Worm (Caenorhabditis elegans) whole organism, L1 larva: ENCODE results near the gene Y45F3A.8.

Experiments
- C04F5.9 ChIP-seq: sonication (generic microtip); optimal IDR thresholded peaks from 2 replicates; lab custom pipeline; 2016; ENCODE audit warnings: missing genetic modification characterization, missing compliant biosample characterization
- alr-1 ChIP-seq: fragments of 200-800 bp; sonication (Bioruptor generic); optimal IDR thresholded peaks from 2 replicates; lab custom pipeline; 2018; ENCODE audit warnings: borderline replicate concordance, mild to moderate bottlenecking, missing genetic modification characterization, missing compliant biosample characterization
- aly-2 ChIP-seq: fragments of 150-350 bp; optimal IDR thresholded peaks from 2 replicates; lab custom pipeline; 2014; ENCODE audit warnings: missing biosample characterization, missing genetic modification characterization
- ama-1 ChIP-seq: fragments of 150-350 bp; optimal IDR thresholded peaks from 2 replicates; lab custom pipeline; 2014
- ceh-63 ChIP-seq: fragments of 200-800 bp; sonication (Bioruptor generic); optimal IDR thresholded peaks from 2 replicates; lab custom pipeline; 2018; ENCODE audit warnings: mild to moderate bottlenecking, missing genetic modification characterization, missing compliant biosample characterization
- ceh-8 ChIP-seq: fragments of 200-800 bp; sonication (Bioruptor generic); optimal IDR thresholded peaks from 2 replicates; lab custom pipeline; 2018; ENCODE audit warnings: mild to moderate bottlenecking, missing genetic modification characterization, moderate library complexity, missing compliant biosample characterization
- ceh-88 ChIP-seq: fragments of 200-800 bp; sonication (Bioruptor generic); IDR thresholded peaks from 2 replicates; pipeline ENCODE4 v1.3.6; 2022; ENCODE audit warnings: missing genetic modification characterization, missing compliant biosample characterization
- ceh-90 ChIP-seq: sonication (generic microtip); optimal IDR thresholded peaks from 2 replicates; lab custom pipeline; 2016; ENCODE audit warnings: missing genetic modification characterization, missing compliant biosample characterization
- ces-1 ChIP-seq: fragments of 150-350 bp; optimal IDR thresholded peaks from 2 replicates; lab custom pipeline; 2014; ENCODE audit warnings: missing biosample characterization, missing genetic modification reagents, missing genetic modification characterization
- dpl-1 ChIP-seq, 3 experiments: fragments of 150-350 bp in 2 of 3; sonication (generic microtip) in 1 of 3; optimal IDR thresholded peaks; 2 replicates each; lab custom pipeline; 2014 to 2017; ENCODE audit warnings: missing biosample characterization in 3 of 3, missing genetic modification characterization in 3 of 3, missing genetic modification reagents in 3 of 3
- dsc-1 ChIP-seq: sonication (generic microtip); optimal IDR thresholded peaks from 2 replicates; lab custom pipeline; 2016; ENCODE audit warnings: mild to moderate bottlenecking, missing genetic modification characterization, missing compliant biosample characterization
- efl-1 ChIP-seq, 4 experiments: fragments of 150-350 bp; optimal IDR thresholded peaks in 3 of 4; peaks in 1 of 4; 1 replicate in 1 of 4; 2 replicates in 3 of 4; lab custom pipeline; 2014; ENCODE audit warnings: missing biosample characterization in 2 of 4, missing genetic modification characterization in 2 of 4, missing genetic modification reagents in 2 of 4
- efl-3 ChIP-seq: fragments of 200-800 bp; sonication (Bioruptor generic); optimal IDR thresholded peaks from 2 replicates; lab custom pipeline; 2018; ENCODE audit warnings: mild to moderate bottlenecking, missing genetic modification characterization, missing compliant biosample characterization
- egl-27 ChIP-seq, 2 experiments: fragments of 150-350 bp in 1 of 2; sonication (generic microtip); optimal IDR thresholded peaks; 3 replicates each; lab custom pipeline; 2017 to 2018; ENCODE audit warnings: missing biosample characterization in 2 of 2, missing genetic modification characterization in 2 of 2, missing genetic modification reagents in 2 of 2
- elt-2 ChIP-seq: sonication (generic microtip); optimal IDR thresholded peaks from 2 replicates; lab custom pipeline; 2016; ENCODE audit warnings: missing genetic modification characterization, mild to moderate bottlenecking, inconsistent platforms, missing compliant biosample characterization, missing genetic modification reagents
- ets-5 ChIP-seq: fragments of 200-800 bp; sonication (Bioruptor generic); IDR thresholded peaks from 2 replicates; pipeline ENCODE4 v1.3.6; 2022; ENCODE audit warnings: missing genetic modification characterization, missing compliant biosample characterization
- fkh-10 ChIP-seq: sonication (generic microtip); optimal IDR thresholded peaks from 2 replicates; lab custom pipeline; 2017; ENCODE audit warnings: missing biosample characterization, missing genetic modification reagents, missing genetic modification characterization
- fkh-4 ChIP-seq: sonication (generic microtip); optimal IDR thresholded peaks from 2 replicates; lab custom pipeline; 2016; ENCODE audit warnings: missing compliant biosample characterization, missing genetic modification characterization, borderline replicate concordance
- fos-1 ChIP-seq: fragments of 150-350 bp; optimal IDR thresholded peaks from 2 replicates; lab custom pipeline; 2014; ENCODE audit warnings: missing biosample characterization, missing genetic modification characterization
- grh-1 ChIP-seq: fragments of 200-800 bp; sonication (Bioruptor generic); IDR thresholded peaks from 2 replicates; pipeline ENCODE4 v1.3.6; 2022; ENCODE audit warnings: missing genetic modification reagents, missing genetic modification characterization, missing compliant biosample characterization
- hlh-17 ChIP-seq: fragments of 200-800 bp; sonication (Bioruptor generic); optimal IDR thresholded peaks from 2 replicates; lab custom pipeline; 2018; ENCODE audit warnings: missing genetic modification characterization, mild to moderate bottlenecking, missing compliant biosample characterization, moderate library complexity, borderline replicate concordance
- hlh-4 ChIP-seq: sonication (generic microtip); optimal IDR thresholded peaks from 2 replicates; lab custom pipeline; 2016; ENCODE audit warnings: mild to moderate bottlenecking, missing genetic modification characterization, missing compliant biosample characterization
- isw-1 ChIP-seq: fragments of 200-800 bp; sonication (Bioruptor generic); IDR thresholded peaks from 2 replicates; pipeline ENCODE4 v1.3.6; 2022; ENCODE audit warnings: missing genetic modification characterization, missing compliant biosample characterization
- lin-14 ChIP-seq: fragments of 200-800 bp; sonication (Bioruptor generic); optimal IDR thresholded peaks from 2 replicates; lab custom pipeline; 2018; ENCODE audit warnings: mild to moderate bottlenecking, missing genetic modification characterization, moderate library complexity, missing compliant biosample characterization
- mab-9 ChIP-seq: fragments of 200-800 bp; sonication (Bioruptor generic); IDR thresholded peaks from 2 replicates; pipeline ENCODE4 v1.3.6; 2022; ENCODE audit warnings: missing genetic modification reagents, missing genetic modification characterization, missing compliant biosample characterization
- mdl-1 ChIP-seq, 2 experiments: fragments of 150-350 bp; optimal IDR thresholded peaks; 2 replicates each; lab custom pipeline; 2014 to 2017; ENCODE audit warnings: missing biosample characterization in 2 of 2, missing genetic modification characterization in 2 of 2, inconsistent platforms in 1 of 2
- mef-2 ChIP-seq: fragments of 150-350 bp; optimal IDR thresholded peaks from 2 replicates; lab custom pipeline; 2014; ENCODE audit warnings: missing biosample characterization, missing genetic modification characterization
- mep-1 ChIP-seq: fragments of 150-350 bp; optimal IDR thresholded peaks from 2 replicates; lab custom pipeline; 2014; ENCODE audit warnings: missing biosample characterization, missing genetic modification characterization
- nhr-11 ChIP-seq: fragments of 150-350 bp; optimal IDR thresholded peaks from 2 replicates; lab custom pipeline; 2014; ENCODE audit warnings: missing biosample characterization, missing genetic modification characterization
- nhr-237 ChIP-seq: fragments of 150-350 bp; optimal IDR thresholded peaks from 2 replicates; lab custom pipeline; 2014; ENCODE audit warnings: missing biosample characterization, missing genetic modification characterization
- nhr-28 ChIP-seq: fragments of 150-350 bp; optimal IDR thresholded peaks from 2 replicates; lab custom pipeline; 2014; ENCODE audit warnings: missing biosample characterization, missing genetic modification characterization
- nhr-47 ChIP-seq: sonication (generic microtip); optimal IDR thresholded peaks from 2 replicates; lab custom pipeline; 2016; ENCODE audit warnings: mild to moderate bottlenecking, missing genetic modification characterization, moderate library complexity, missing compliant biosample characterization
- nhr-76 ChIP-seq: sonication (generic microtip); optimal IDR thresholded peaks from 2 replicates; lab custom pipeline; 2017; ENCODE audit warnings: missing biosample characterization, missing genetic modification characterization
- nhr-77 ChIP-seq: fragments of 150-350 bp; optimal IDR thresholded peaks from 2 replicates; lab custom pipeline; 2014; ENCODE audit warnings: missing biosample characterization, missing genetic modification characterization
- nhr-84 ChIP-seq: sonication (generic microtip); optimal IDR thresholded peaks from 2 replicates; lab custom pipeline; 2017; ENCODE audit warnings: missing biosample characterization, missing genetic modification characterization
- nhr-90 ChIP-seq: sonication (generic microtip); optimal IDR thresholded peaks from 2 replicates; lab custom pipeline; 2016; ENCODE audit warnings: mild to moderate bottlenecking, missing genetic modification characterization, missing compliant biosample characterization; ENCODE audit not compliant: poor library complexity
- pqm-1 ChIP-seq: sonication (generic microtip); optimal IDR thresholded peaks from 3 replicates; lab custom pipeline; 2017; ENCODE audit warnings: missing biosample characterization, missing genetic modification characterization
- rnt-1 ChIP-seq: sonication (generic microtip); optimal IDR thresholded peaks from 2 replicates; lab custom pipeline; 2016; ENCODE audit warnings: mild to moderate bottlenecking, missing genetic modification characterization, moderate library complexity, missing compliant biosample characterization
- snpc-4 ChIP-seq: fragments of 150-350 bp; optimal IDR thresholded peaks from 2 replicates; lab custom pipeline; 2014; ENCODE audit warnings: missing biosample characterization, missing genetic modification characterization
- snu-23 ChIP-seq: sonication (generic microtip); optimal IDR thresholded peaks from 2 replicates; lab custom pipeline; 2016; ENCODE audit warnings: missing genetic modification characterization, missing compliant biosample characterization
- sup-37 ChIP-seq: fragments of 200-800 bp; sonication (Bioruptor generic); optimal IDR thresholded peaks from 2 replicates; lab custom pipeline; 2018; ENCODE audit warnings: mild to moderate bottlenecking, missing genetic modification characterization, missing compliant biosample characterization
- tbx-2 ChIP-seq: sonication (generic microtip); optimal IDR thresholded peaks from 2 replicates; lab custom pipeline; 2016; ENCODE audit warnings: missing genetic modification characterization, missing compliant biosample characterization
- tlp-1 ChIP-seq: fragments of 150-350 bp; optimal IDR thresholded peaks from 2 replicates; lab custom pipeline; 2014; ENCODE audit warnings: missing biosample characterization, missing genetic modification characterization
- unc-130 ChIP-seq: fragments of 150-350 bp; optimal IDR thresholded peaks from 2 replicates; lab custom pipeline; 2017; ENCODE audit warnings: missing biosample characterization, missing genetic modification characterization, inconsistent platforms
- unc-30 ChIP-seq: sonication (generic microtip); optimal IDR thresholded peaks from 2 replicates; lab custom pipeline; 2017; ENCODE audit warnings: missing biosample characterization, missing genetic modification characterization
- unc-86 ChIP-seq: sonication (generic microtip); optimal IDR thresholded peaks from 2 replicates; lab custom pipeline; 2016; ENCODE audit warnings: missing genetic modification characterization, missing compliant biosample characterization
- unc-98 ChIP-seq: fragments of 200-800 bp; sonication (Bioruptor generic); IDR thresholded peaks from 2 replicates; pipeline ENCODE4 v1.3.6; 2022; ENCODE audit warnings: missing genetic modification characterization, missing compliant biosample characterization
- vab-15 ChIP-seq: sonication (generic microtip); optimal IDR thresholded peaks from 2 replicates; lab custom pipeline; 2017; ENCODE audit warnings: missing genotype, mild to moderate bottlenecking, missing genetic modification characterization, missing compliant biosample characterization
- zip-4 ChIP-seq: fragments of 200-800 bp; sonication (Bioruptor generic); optimal IDR thresholded peaks from 2 replicates; lab custom pipeline; 2018; ENCODE audit warnings: mild to moderate bottlenecking, missing genetic modification characterization, moderate library complexity, missing compliant biosample characterization
- ztf-11 ChIP-seq, 2 experiments: sonication (generic microtip); optimal IDR thresholded peaks; 2 replicates each; lab custom pipeline; 2016 to 2017; ENCODE audit warnings: missing genetic modification characterization in 2 of 2, missing biosample characterization in 1 of 2, missing compliant biosample characterization in 1 of 2
- ztf-4 ChIP-seq: fragments of 150-350 bp; optimal IDR thresholded peaks from 2 replicates; lab custom pipeline; 2014; ENCODE audit warnings: missing biosample characterization, missing genetic modification characterization

Gene Y45F3A.8

ce11 chrIII:10629043-10629442 is 36.4 kb upstream of the Y45F3A.8 start, which contains the start of gene swt-4:
swt-4 (minus strand) TSS chrIII:10629143.
- TF ChIP-seq rnt-1 (tag; lab: Kevin White, UChicago) (no peak), sup-37 (GFP tag; lab: Kevin White, UChicago) (no peak), mep-1 (tag; lab: Kevin White, UChicago) (no peak), hlh-17 (GFP tag; lab: Kevin White, UChicago) (no peak), ceh-8 (GFP tag; lab: Kevin White, UChicago) (no peak), unc-130 (tag; lab: Kevin White, UChicago) (no peak), fkh-10 (no peak), fos-1 (tag; lab: Kevin White, UChicago) (no peak), vab-15 (tag; lab: Kevin White, UChicago) (no peak), nhr-237 (no peak), ceh-88 (no peak)

- TF ChIP-seq elt-2 (tag; lab: Kevin White, UChicago) = no peak
- TF ChIP-seq rnt-1 (tag; lab: Kevin White, UChicago) = peak; percentile 74
- TF ChIP-seq hlh-17 (GFP tag; lab: Kevin White, UChicago) = no peak
- no peak for TF ChIP-seq efl-3 (GFP tag; lab: Kevin White, UChicago)
- no peak for TF ChIP-seq fos-1 (tag; lab: Kevin White, UChicago)
- no peak for TF ChIP-seq grh-1 (GFP tag; lab: Robert Waterston, UW)
- TF ChIP-seq mab-9 (GFP tag; lab: Robert Waterston, UW) = no peak
- TF ChIP-seq ama-1 (lab: Kevin White, UChicago) = no peak
- TF ChIP-seq unc-30 (tag; lab: Kevin White, UChicago) = no peak
- TF ChIP-seq aly-2 = no peak
- no peak for TF ChIP-seq vab-15 (tag; lab: Kevin White, UChicago)
- no peak for TF ChIP-seq pqm-1 (tag; lab: Kevin White, UChicago)
- TF ChIP-seq egl-27 (tag; optimal IDR thresholded peaks at IDR 0.05; lab: Kevin White, UChicago) = no peak
- no peak for TF ChIP-seq zip-4 (GFP tag; lab: Kevin White, UChicago)
- no peak for TF ChIP-seq nhr-76
- TF ChIP-seq unc-98 = no peak
- no peak for TF ChIP-seq tlp-1
- TF ChIP-seq nhr-77 (tag; lab: Kevin White, UChicago) = no peak
- TF ChIP-seq efl-1 (optimal IDR thresholded peaks at IDR 0.05; lab: Kevin White, UChicago) = peak; percentile 64 to 75
- TF ChIP-seq efl-1 (GFP tag; optimal IDR thresholded peaks at IDR 0.05 in 1 of 2; lab: Kevin White, UChicago) = peak in 1 of 2 experiments; percentile 30
- TF ChIP-seq dpl-1 (GFP tag; optimal IDR thresholded peaks at IDR 0.05; lab: Kevin White, UChicago) = peak in 2 of 3 experiments; percentile 39 to 42
- no peak for TF ChIP-seq ztf-11 (tag; optimal IDR thresholded peaks at IDR 0.05; lab: Kevin White, UChicago)
- TF ChIP-seq fkh-4 = no peak
- TF ChIP-seq hlh-4 (tag; lab: Kevin White, UChicago) = no peak
- no peak for TF ChIP-seq ets-5 (GFP tag; lab: Robert Waterston, UW)
- peak; percentile 37 for TF ChIP-seq snpc-4 (tag; lab: Kevin White, UChicago)
- peak; percentile 38 for TF ChIP-seq dsc-1 (tag; lab: Kevin White, UChicago)
- peak; percentile 75 for TF ChIP-seq lin-14 (GFP tag; lab: Kevin White, UChicago)
- no peak for TF ChIP-seq ces-1 (GFP tag; lab: Kevin White, UChicago)
- TF ChIP-seq ceh-63 (GFP tag; lab: Kevin White, UChicago) = no peak
- TF ChIP-seq nhr-11 = no peak
- TF ChIP-seq nhr-28 (tag; lab: Kevin White, UChicago) = no peak
- TF ChIP-seq nhr-47 (tag; lab: Kevin White, UChicago) = peak; percentile 64
- no peak for TF ChIP-seq ceh-90
- TF ChIP-seq nhr-84 (tag; lab: Kevin White, UChicago) = no peak
- peak; percentile 45 for TF ChIP-seq nhr-90
- no peak for TF ChIP-seq alr-1 (tag; lab: Kevin White, UChicago)
- no peak for TF ChIP-seq C04F5.9 (tag; lab: Kevin White, UChicago)
- no peak for TF ChIP-seq ceh-8 (GFP tag; lab: Kevin White, UChicago)
- TF ChIP-seq mef-2 (tag; lab: Kevin White, UChicago) = no peak
- TF ChIP-seq unc-86 (tag; lab: Kevin White, UChicago) = no peak
- no peak for TF ChIP-seq isw-1 (GFP tag; lab: Robert Waterston, UW)
- TF ChIP-seq mdl-1 (tag; optimal IDR thresholded peaks at IDR 0.05; lab: Kevin White, UChicago) = peak in 1 of 2 experiments; percentile 58
- TF ChIP-seq tbx-2 = peak; percentile 47
- TF ChIP-seq ztf-4 (tag; lab: Kevin White, UChicago) = no peak
- TF ChIP-seq snu-23 (GFP tag; lab: Kevin White, UChicago) = peak; percentile 59
Measured at ce11 chrIII:10628360-10628759, 35.7 kb upstream of the Y45F3A.8 start.
